Worm (Caenorhabditis elegans): ENCODE measurements around the gene copb-1.

Gene copb-1

ce11 chrII:3100546-3100945 is 21.9 kb downstream of the copb-1 start, which contains the start of gene srg-24:
Gene srg-24, minus strand, starts transcription at chrII:3100646.
- TF ChIP-seq ceh-2 (tag; optimal IDR thresholded peaks at IDR 0.05) (no peak), ama-1 (optimal IDR thresholded peaks at IDR 0.05) (no peak), nfya-1 (tag; optimal IDR thresholded peaks at IDR 0.05) (no peak), hlh-13 (GFP tag; optimal IDR thresholded peaks at IDR 0.05) (no peak), ttx-3 (tag; optimal IDR thresholded peaks at IDR 0.05) (no peak), ahr-1 (tag; optimal IDR thresholded peaks at IDR 0.05) (no peak), ceh-6 (GFP tag; optimal IDR thresholded peaks at IDR 0.05) (no peak), ceh-45 (GFP tag; IDR thresholded peaks at IDR 0.05) (no peak), nhr-232 (tag; optimal IDR thresholded peaks at IDR 0.05) (no peak)

DNA sequence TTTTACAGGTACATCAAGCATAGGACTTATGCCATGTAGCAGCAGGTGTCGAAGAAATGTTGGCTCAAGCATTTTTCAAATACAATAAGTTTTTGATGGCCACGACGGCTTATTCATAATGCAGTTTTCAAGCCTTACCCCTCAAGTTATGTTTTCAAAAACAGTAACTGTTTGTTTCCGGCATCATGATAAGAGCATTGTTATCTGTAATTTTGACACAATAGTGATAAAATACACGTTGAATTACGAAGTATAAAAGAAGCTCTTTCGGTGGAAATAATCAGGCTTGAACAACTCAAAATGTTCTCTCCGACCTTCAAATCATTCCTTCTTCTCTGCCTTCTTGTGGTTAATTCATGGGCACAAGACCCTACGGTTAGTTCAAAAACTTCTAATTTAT is 23.4 kb downstream of the copb-1 start, which contains the start of gene clec-121:
clec-121 (plus strand) TSS at position 301 of the 400 bp plus-strand sequence.
- no peak for TF ChIP-seq elt-2 (tag; optimal IDR thresholded peaks at IDR 0.05)
- no peak for TF ChIP-seq hlh-30 (tag; optimal IDR thresholded peaks at IDR 0.05; ENCODE audit: insufficient read depth)
- no peak for TF ChIP-seq fkh-10 (GFP tag; optimal IDR thresholded peaks at IDR 0.05)
- TF ChIP-seq fkh-6 (tag; optimal IDR thresholded peaks at IDR 0.05), result no peak
- TF ChIP-seq unc-86 (tag; optimal IDR thresholded peaks at IDR 0.05), result no peak

DNA sequence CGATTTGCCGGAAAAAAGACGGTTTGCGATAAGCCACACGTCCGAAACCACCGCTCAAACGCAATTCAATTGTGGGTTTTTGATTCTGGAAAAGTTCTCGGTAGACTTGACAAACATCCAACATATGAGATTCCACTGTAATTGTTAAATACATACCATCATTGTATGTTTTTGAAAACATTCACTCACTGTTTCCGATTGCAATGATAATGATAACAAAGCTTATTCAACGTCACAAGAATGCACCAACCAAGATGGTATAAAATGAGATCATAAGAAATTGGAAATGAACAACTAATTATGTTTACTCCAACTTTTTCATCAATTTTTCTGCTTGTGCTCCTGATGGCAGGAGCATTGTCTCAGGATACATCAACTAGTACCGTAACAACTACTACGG is 27.2 kb downstream of the copb-1 start, which contains the start of gene clec-122:
clec-122 (plus strand) TSS at position 301 of the 400 bp plus-strand sequence.
- no peak for TF ChIP-seq nfya-1 (tag; optimal IDR thresholded peaks at IDR 0.05)
- no peak for TF ChIP-seq ref-2 (tag; optimal IDR thresholded peaks at IDR 0.05)
- no peak for TF ChIP-seq ceh-18 (tag; optimal IDR thresholded peaks at IDR 0.05)
- TF ChIP-seq ama-1 (optimal IDR thresholded peaks at IDR 0.05), result no peak
- no peak for TF ChIP-seq fkh-10 (GFP tag; optimal IDR thresholded peaks at IDR 0.05)
- TF ChIP-seq ceh-2 (tag; optimal IDR thresholded peaks at IDR 0.05), result no peak
- TF ChIP-seq fax-1 (tag; optimal IDR thresholded peaks at IDR 0.05), result no peak
- TF ChIP-seq sox-4 (tag; optimal IDR thresholded peaks at IDR 0.05), result no peak
- TF ChIP-seq eyg-1 (tag; optimal IDR thresholded peaks at IDR 0.05), result no peak
- TF ChIP-seq hlh-30 (tag; optimal IDR thresholded peaks at IDR 0.05; ENCODE audit: insufficient read depth), result no peak
- no peak for TF ChIP-seq tbx-2 (tag; optimal IDR thresholded peaks at IDR 0.05)
- no peak for TF ChIP-seq ztf-16 (tag; optimal IDR thresholded peaks at IDR 0.05)
- TF ChIP-seq hlh-6 (tag; optimal IDR thresholded peaks at IDR 0.05), result no peak

ce11 chrII:3108101-3108500 is 29.5 kb downstream of the copb-1 start:
- TF ChIP-seq hlh-6 (tag; optimal IDR thresholded peaks at IDR 0.05) (peak; percentile 34), sox-4 (tag; optimal IDR thresholded peaks at IDR 0.05) (no peak)

ce11 chrII:3109533-3109932 is 30.9 kb downstream of the copb-1 start:
- TF ChIP-seq pros-1 (tag; optimal IDR thresholded peaks at IDR 0.05), result no peak
- TF ChIP-seq hlh-6 (tag; optimal IDR thresholded peaks at IDR 0.05), result no peak
- no peak for TF ChIP-seq unc-3 (GFP tag; conservative IDR thresholded peaks at IDR 0.05)
- no peak for TF ChIP-seq unc-3 (tag; optimal IDR thresholded peaks at IDR 0.05)
- no peak for TF ChIP-seq ztf-16 (tag; optimal IDR thresholded peaks at IDR 0.05)
- TF ChIP-seq ceh-34 (tag; optimal IDR thresholded peaks at IDR 0.05), result no peak
- no peak for TF ChIP-seq zip-5 (tag; optimal IDR thresholded peaks at IDR 0.05)
- no peak for TF ChIP-seq ceh-31 (tag; optimal IDR thresholded peaks at IDR 0.05)

DNA sequence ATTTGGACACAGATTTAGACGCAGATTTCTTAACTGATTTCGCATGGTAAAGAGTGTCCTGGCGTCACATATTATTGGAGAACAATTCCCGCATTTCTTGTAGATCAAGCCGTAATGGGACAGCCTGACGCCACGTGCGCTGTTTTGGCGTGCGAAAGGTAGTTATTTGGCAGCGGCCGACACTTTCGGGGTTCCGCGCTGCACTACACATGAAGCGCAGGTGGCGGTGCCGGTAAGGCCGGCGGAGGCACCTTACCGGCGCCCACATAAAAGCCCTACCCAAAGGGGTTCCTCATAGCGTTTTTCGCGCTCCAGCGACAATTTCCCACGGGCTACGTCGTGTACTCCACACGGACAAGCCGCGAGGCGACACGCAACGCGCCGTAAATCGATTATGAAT is 31.5 kb downstream of the copb-1 start:
- TF ChIP-seq npax-4 (tag; optimal IDR thresholded peaks at IDR 0.05) (no peak), tbx-7 (tag; optimal IDR thresholded peaks at IDR 0.05) (no peak), sox-4 (tag; optimal IDR thresholded peaks at IDR 0.05) (no peak), ceh-31 (tag; optimal IDR thresholded peaks at IDR 0.05) (no peak), odd-2 (tag; optimal IDR thresholded peaks at IDR 0.05) (no peak), sdc-2 (tag; optimal IDR thresholded peaks at IDR 0.05) (no peak), sox-2 (GFP tag; IDR thresholded peaks at IDR 0.05) (no peak), dmd-4 (tag; optimal IDR thresholded peaks at IDR 0.05; ENCODE audit: borderline replicate concordance) (no peak), tbx-2 (tag; optimal IDR thresholded peaks at IDR 0.05) (no peak), pros-1 (tag; optimal IDR thresholded peaks at IDR 0.05) (no peak), elt-2 (tag; optimal IDR thresholded peaks at IDR 0.05) (no peak)
